Worm (Caenorhabditis elegans) whole organism, L4 larva: ENCODE measurements around the gene clec-60.
A peak's percentile ranks its signal among the peaks of the same experiment; 100 is the strongest.

ENCODE experiments used
- D1046.2 ChIP-seq: fragments of 200-800 bp; sonication (Bioruptor generic); IDR thresholded peaks from 2 replicates; pipeline ENCODE4 v1.3.6; 2022; ENCODE audit warnings: missing genetic modification characterization, missing compliant biosample characterization
- F44E2.7 ChIP-seq: fragments of 200-800 bp; sonication (Bioruptor generic); IDR thresholded peaks from 2 replicates; pipeline ENCODE4 v2.1.2; 2022; ENCODE audit warnings: missing genetic modification characterization, missing compliant biosample characterization
- ces-1 ChIP-seq: fragments of 150-350 bp; sonication (generic microtip); optimal IDR thresholded peaks from 4 replicates; lab custom pipeline; 2014; ENCODE audit warnings: missing biosample characterization, missing genetic modification reagents, missing genetic modification characterization
- ctbp-1 ChIP-seq: fragments of 200-800 bp; sonication (Bioruptor generic); IDR thresholded peaks from 2 replicates; pipeline ENCODE4 v1.3.6; 2022; ENCODE audit warnings: missing genetic modification reagents, missing genetic modification characterization, missing compliant biosample characterization
- daf-16 ChIP-seq, 3 experiments: sonication (generic microtip); optimal IDR thresholded peaks; 2 replicates each; lab custom pipeline; 2016 to 2017; ENCODE audit warnings: missing genetic modification characterization in 3 of 3, missing genetic modification reagents in 3 of 3, mild to moderate bottlenecking in 2 of 3, missing compliant biosample characterization in 2 of 3, missing biosample characterization in 1 of 3, moderate library complexity in 1 of 3
- dve-1 ChIP-seq: sonication (generic microtip); optimal IDR thresholded peaks from 2 replicates; lab custom pipeline; 2017; ENCODE audit warnings: antibody characterized with exemption, mild to moderate bottlenecking, missing genetic modification characterization, missing compliant biosample characterization; ENCODE audit not compliant: insufficient read depth
- gei-8 ChIP-seq: fragments of 200-800 bp; sonication (Bioruptor generic); optimal IDR thresholded peaks from 2 replicates; lab custom pipeline; 2018; ENCODE audit warnings: mild to moderate bottlenecking, missing genetic modification characterization, missing compliant biosample characterization
- hif-1 ChIP-seq, 2 experiments: sonication (generic microtip); optimal IDR thresholded peaks; 2 replicates each; lab custom pipeline; 2016 to 2017; ENCODE audit warnings: missing compliant biosample characterization in 2 of 2, missing genetic modification characterization in 2 of 2, missing genetic modification reagents in 2 of 2, missing genotype in 2 of 2, mild to moderate bottlenecking in 1 of 2
- hlh-11 ChIP-seq: fragments of 200-800 bp; sonication (Bioruptor generic); optimal IDR thresholded peaks from 2 replicates; lab custom pipeline; 2018; ENCODE audit warnings: mild to moderate bottlenecking, missing genetic modification characterization, missing compliant biosample characterization
- hlh-30 ChIP-seq: sonication (generic microtip); optimal IDR thresholded peaks from 2 replicates; lab custom pipeline; 2017; ENCODE audit warnings: antibody characterized with exemption, mild to moderate bottlenecking, missing genetic modification characterization, missing compliant biosample characterization; ENCODE audit not compliant: insufficient read depth
- hmg-1.1 ChIP-seq: fragments of 200-800 bp; sonication (Bioruptor generic); IDR thresholded peaks from 2 replicates; pipeline ENCODE4 v1.3.6; 2022; ENCODE audit warnings: missing genetic modification reagents, missing genetic modification characterization, missing compliant biosample characterization
- lim-7 ChIP-seq: fragments of 200-800 bp; sonication (Bioruptor generic); IDR thresholded peaks from 2 replicates; pipeline ENCODE4 v1.3.6; 2022; ENCODE audit warnings: missing genetic modification characterization, missing compliant biosample characterization
- lin-1 ChIP-seq: fragments of 200-800 bp; sonication (Bioruptor generic); IDR thresholded peaks from 2 replicates; pipeline ENCODE4 v1.3.6; 2022; ENCODE audit warnings: missing genetic modification reagents, missing genetic modification characterization, missing compliant biosample characterization
- lin-15B ChIP-seq: fragments of 150-350 bp; sonication (generic microtip); optimal IDR thresholded peaks from 3 replicates; lab custom pipeline; 2014; ENCODE audit warnings: missing biosample characterization, missing genetic modification characterization
- mdl-1 ChIP-seq, 2 experiments: fragments of 150-350 bp in 1 of 2; sonication (generic microtip) in 1 of 2; optimal IDR thresholded peaks; 2 replicates each; lab custom pipeline; 2014 to 2017; ENCODE audit warnings: missing biosample characterization in 2 of 2, missing genetic modification characterization in 2 of 2
- mep-1 ChIP-seq: fragments of 150-350 bp; sonication (generic microtip); optimal IDR thresholded peaks from 3 replicates; lab custom pipeline; 2014; ENCODE audit warnings: missing biosample characterization, missing genetic modification characterization
- mxl-2 ChIP-seq: fragments of 200-800 bp; sonication (Bioruptor generic); conservative IDR thresholded peaks from 2 replicates; pipeline ENCODE4 v1.3.6; 2022; ENCODE audit warnings: missing genetic modification reagents, missing genetic modification characterization, missing compliant biosample characterization
- mxl-3 ChIP-seq: fragments of 200-800 bp; sonication (Bioruptor generic); optimal IDR thresholded peaks from 2 replicates; lab custom pipeline; 2018; ENCODE audit warnings: mild to moderate bottlenecking, missing genetic modification characterization, missing compliant biosample characterization
- nhr-10 ChIP-seq: fragments of 150-350 bp; optimal IDR thresholded peaks from 2 replicates; lab custom pipeline; 2014; ENCODE audit warnings: missing biosample characterization, missing genetic modification characterization
- nhr-102 ChIP-seq: sonication (generic microtip); optimal IDR thresholded peaks from 2 replicates; lab custom pipeline; 2016; ENCODE audit warnings: mild to moderate bottlenecking, missing genetic modification characterization, moderate library complexity, missing compliant biosample characterization
- nhr-237 ChIP-seq: sonication (generic microtip); optimal IDR thresholded peaks from 2 replicates; lab custom pipeline; 2017; ENCODE audit warnings: missing biosample characterization, missing genetic modification characterization
- nhr-25 ChIP-seq: sonication (generic microtip); optimal IDR thresholded peaks from 2 replicates; lab custom pipeline; 2017; ENCODE audit warnings: missing genetic modification characterization, mild to moderate bottlenecking, missing compliant biosample characterization, antibody characterized with exemption, moderate library complexity, borderline replicate concordance; ENCODE audit not compliant: insufficient read depth
- nhr-28 ChIP-seq: fragments of 150-350 bp; optimal IDR thresholded peaks from 2 replicates; lab custom pipeline; 2014; ENCODE audit warnings: missing biosample characterization, missing genetic modification characterization
- nhr-48 ChIP-seq: sonication (generic microtip); optimal IDR thresholded peaks from 2 replicates; lab custom pipeline; 2016; ENCODE audit warnings: mild to moderate bottlenecking, missing genetic modification characterization, missing compliant biosample characterization
- nhr-6 ChIP-seq: fragments of 150-350 bp; optimal IDR thresholded peaks from 2 replicates; lab custom pipeline; 2014; ENCODE audit warnings: missing biosample characterization, missing genetic modification characterization
- pha-4 ChIP-seq, 2 experiments: fragments of 150-350 bp in 1 of 2; fragments of 200-800 bp in 1 of 2; sonication (Bioruptor generic) in 1 of 2; IDR thresholded peaks in 1 of 2; optimal IDR thresholded peaks in 1 of 2; 2 replicates each; pipeline versions ENCODE4 v1.3.6 to Lab custom; 2014 to 2022; ENCODE audit warnings: missing genetic modification characterization in 2 of 2, missing genetic modification reagents in 2 of 2, missing biosample characterization in 1 of 2, missing compliant biosample characterization in 1 of 2
- saeg-2 ChIP-seq: fragments of 200-800 bp; sonication (Bioruptor generic); IDR thresholded peaks from 2 replicates; pipeline ENCODE4 v1.3.6; 2022; ENCODE audit warnings: missing genetic modification reagents, missing genetic modification characterization, missing compliant biosample characterization
- unc-62 ChIP-seq, 3 experiments: fragments of 150-350 bp in 1 of 3; sonication (generic microtip); optimal IDR thresholded peaks in 2 of 3; peaks in 1 of 3; 1 replicate in 1 of 3; 2 replicates in 2 of 3; lab custom pipeline; 2014 to 2017; ENCODE audit warnings: missing biosample characterization in 3 of 3, missing genetic modification characterization in 3 of 3, missing genetic modification reagents in 3 of 3, missing genotype in 1 of 3
- vab-7 ChIP-seq: fragments of 200-800 bp; sonication (Bioruptor generic); IDR thresholded peaks from 2 replicates; pipeline ENCODE4 v1.3.6; 2022; ENCODE audit warnings: missing genetic modification reagents, missing genetic modification characterization, missing compliant biosample characterization
- zag-1 ChIP-seq: fragments of 150-350 bp; optimal IDR thresholded peaks from 2 replicates; lab custom pipeline; 2014; ENCODE audit warnings: missing biosample characterization, missing genetic modification characterization
- zfp-3 ChIP-seq: fragments of 200-800 bp; sonication (Bioruptor generic); conservative IDR thresholded peaks from 2 replicates; pipeline ENCODE4 v1.3.6; 2022; ENCODE audit warnings: missing genetic modification reagents, missing genetic modification characterization, missing compliant biosample characterization
- zip-2 ChIP-seq: fragments of 150-350 bp; optimal IDR thresholded peaks from 2 replicates; lab custom pipeline; 2014; ENCODE audit warnings: missing biosample characterization, missing genetic modification characterization

clec-60 gene

ce11 chrII:10527649-10528134, 46.0 kb upstream of the clec-60 start, which contains the start of gene mab-10 (continued):
- TF ChIP-seq vab-7 (GFP tag; lab: Robert Waterston, UW): 0 out of 2 replicates have a peak, but pooled peaks have one; percentile 20
- peak; percentile 20 for TF ChIP-seq nhr-48 (tag; lab: Kevin White, UChicago)
- TF ChIP-seq nhr-25 (tag; lab: Kevin White, UChicago): peak; percentile 85
- no peak for TF ChIP-seq nhr-10 (tag; lab: Kevin White, UChicago)
- peak; percentile 64 for TF ChIP-seq mep-1 (tag; lab: Kevin White, UChicago)
- TF ChIP-seq zag-1 (tag; lab: Kevin White, UChicago): no peak
- peak; percentile 23; the same call in 1 of the 2 replicates for TF ChIP-seq lin-1 (GFP tag; lab: Robert Waterston, UW)
- TF ChIP-seq mxl-2 (GFP tag; lab: Robert Waterston, UW): no peak
- TF ChIP-seq gei-8: peak; percentile 20
- TF ChIP-seq lin-15B (tag; lab: Kevin White, UChicago): no peak
- peak in 1 of 2 experiments; percentile 26 for TF ChIP-seq daf-16 (GFP tag; optimal IDR thresholded peaks at IDR 0.05; lab: Kevin White, UChicago)
- peak; percentile 40 for TF ChIP-seq daf-16 (tag; optimal IDR thresholded peaks at IDR 0.05; lab: Kevin White, UChicago)
- 0 out of 2 replicates have a peak, but pooled peaks have one; percentile 19 for TF ChIP-seq F44E2.7
- peak; percentile 46 for TF ChIP-seq nhr-6
- peak; percentile 17 for TF ChIP-seq nhr-102 (tag; lab: Kevin White, UChicago)
- 0 out of 2 replicates have a peak, but pooled peaks have one; percentile 7 for TF ChIP-seq lim-7 (GFP tag; lab: Robert Waterston, UW)
- TF ChIP-seq mxl-3: peak; percentile 83
- no peak for TF ChIP-seq ces-1 (GFP tag; lab: Kevin White, UChicago)
- peak in 1 of 2 experiments; percentile 63 for TF ChIP-seq hif-1 (tag; optimal IDR thresholded peaks at IDR 0.05; lab: Kevin White, UChicago)
- TF ChIP-seq hlh-11: peak; percentile 90

- TF ChIP-seq hlh-30 (tag; lab: Kevin White, UChicago) (peak; percentile 38), lin-1 (GFP tag; lab: Robert Waterston, UW) (no peak), hmg-1.1 (GFP tag; lab: Robert Waterston, UW) (no peak), mep-1 (tag; lab: Kevin White, UChicago) (peak; percentile 41), ctbp-1 (GFP tag; lab: Robert Waterston, UW) (no peak), dve-1 (tag; lab: Kevin White, UChicago) (peak; percentile 26), ces-1 (GFP tag; lab: Kevin White, UChicago) (no peak), mdl-1 (tag; optimal IDR thresholded peaks at IDR 0.05; lab: Kevin White, UChicago) (peak in 1 of 2 experiments; percentile 6), unc-62 (GFP tag; optimal IDR thresholded peaks at IDR 0.05 in 1 of 2; lab: Kevin White, UChicago) (peak in 1 of 2 experiments; percentile 31), unc-62 (tag; optimal IDR thresholded peaks at IDR 0.05; lab: Kevin White, UChicago) (no peak), nhr-6 (no peak), nhr-237 (tag; lab: Kevin White, UChicago) (no peak), zfp-3 (GFP tag; lab: Robert Waterston, UW) (no peak), hlh-11 (peak; percentile 50), nhr-28 (peak; percentile 53)
- TF ChIP-seq, all 104 proteins: peak for 7
These were observed 43.5 kb upstream of the clec-60 start for ce11 chrII:10525134-10525533.

DNA sequence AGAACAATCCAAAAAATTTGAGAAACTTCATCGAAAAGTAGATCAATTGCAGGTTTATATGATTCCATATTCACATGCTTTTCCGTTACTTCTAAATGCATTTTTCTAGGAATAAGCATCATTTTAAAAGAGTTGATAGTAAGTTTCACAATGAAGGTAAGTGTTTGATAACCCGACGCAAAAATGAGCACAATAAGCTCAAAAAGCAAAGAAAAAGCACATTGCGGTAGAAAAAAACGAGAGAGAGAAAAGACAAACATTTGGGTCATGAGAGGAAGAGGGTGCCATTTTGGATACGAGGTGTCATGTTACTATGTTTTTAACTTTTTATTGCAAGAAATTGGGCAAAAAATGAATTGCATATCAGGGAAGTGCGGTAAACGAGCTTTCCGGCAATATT, 42.7 kb upstream of the clec-60 start, which contains the start of gene F59B10.6:
Gene F59B10.6 (minus strand): TSS at position 101 of the 400 bp plus-strand sequence.
- TF ChIP-seq D1046.2 (GFP tag; lab: Robert Waterston, UW) (no peak), saeg-2 (GFP tag; lab: Robert Waterston, UW) (no peak), pha-4 (GFP tag; IDR thresholded peaks at IDR 0.05; lab: Robert Waterston, UW) (no peak), pha-4 (tag; optimal IDR thresholded peaks at IDR 0.05; lab: Kevin White, UChicago) (no peak), F44E2.7 (no peak), nhr-102 (tag; lab: Kevin White, UChicago) (no peak), zip-2 (tag; lab: Kevin White, UChicago) (no peak), nhr-48 (tag; lab: Kevin White, UChicago) (no peak)
